4 worm cellular contexts compared by ENCODE assay signal in the genomic region with DNA sequence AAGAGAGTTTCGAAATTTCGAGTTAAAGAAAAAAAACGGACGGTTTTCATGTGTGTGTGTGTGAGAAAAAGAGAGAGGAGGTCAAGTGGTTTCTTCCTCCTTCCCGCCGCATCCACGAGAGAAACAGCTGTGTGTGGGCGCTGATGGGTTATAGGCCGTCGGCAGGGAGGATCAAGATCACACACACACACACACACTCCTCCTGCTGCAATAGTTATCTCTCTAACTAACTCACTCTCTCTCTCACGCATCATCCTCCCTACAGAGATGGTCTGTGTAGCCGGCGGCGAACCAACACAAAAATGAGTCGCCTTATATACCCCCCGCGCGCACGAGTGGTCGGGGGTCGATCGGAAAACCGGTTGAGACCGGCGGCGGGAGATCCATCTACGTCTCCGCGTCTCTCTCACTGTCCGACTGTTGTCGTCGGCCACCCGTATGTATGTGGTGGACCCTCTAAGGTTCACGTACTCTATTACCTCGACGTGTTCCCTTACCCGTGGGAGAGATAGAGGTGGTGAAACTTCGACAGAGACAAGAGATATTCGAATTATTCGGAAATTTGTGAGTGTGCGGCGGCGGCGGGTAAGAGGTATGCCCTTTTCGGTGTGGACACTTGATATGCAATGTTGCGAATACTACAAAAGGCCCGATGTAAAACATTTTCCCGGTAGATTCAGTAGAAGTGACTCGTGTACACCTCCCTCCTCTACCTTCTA.
A peak's percentile ranks its signal among the peaks of the same experiment; 100 is the strongest.
TF ChIP-seq lines count a peak whose summit lies in the region.

No protein-coding gene starts in this region.

TF ChIP-seq in whole organism, L2 larva, 48 proteins besides CTCF, POLR2A, EP300 and RAD21 (continues in another document):
- TF ChIP-seq Y55F3AM.14 (GFP tag; optimal IDR thresholded peaks at IDR 0.05; lab: Kevin White, UChicago) (peak; percentile 69), nhr-10 (tag; optimal IDR thresholded peaks at IDR 0.05; lab: Kevin White, UChicago) (no peak), lin-11 (tag; optimal IDR thresholded peaks at IDR 0.05; lab: Kevin White, UChicago) (no peak), R02D3.7 (tag; optimal IDR thresholded peaks at IDR 0.05; lab: Kevin White, UChicago) (no peak), mbf-1 (tag; optimal IDR thresholded peaks at IDR 0.05; lab: Kevin White, UChicago) (no peak), ama-1 (optimal IDR thresholded peaks at IDR 0.05; lab: Kevin White, UChicago) (peak; percentile 81), sma-3 (GFP tag; optimal IDR thresholded peaks at IDR 0.05; lab: Kevin White, UChicago) (peak; percentile 92), nhr-6 (tag; optimal IDR thresholded peaks at IDR 0.05; lab: Kevin White, UChicago) (peak; percentile 40), lin-13 (GFP tag; optimal IDR thresholded peaks at IDR 0.05; lab: Kevin White, UChicago) (no peak), ztf-1 (GFP tag; conservative IDR thresholded peaks at IDR 0.05; lab: Robert Waterston, UW) (no peak), nhr-11 (tag; optimal IDR thresholded peaks at IDR 0.05; lab: Kevin White, UChicago) (no peak), nhr-25 (tag; optimal IDR thresholded peaks at IDR 0.05; lab: Kevin White, UChicago) (peak; percentile 94), nhr-129 (tag; optimal IDR thresholded peaks at IDR 0.05; lab: Kevin White, UChicago) (peak; percentile 60), nhr-237 (tag; optimal IDR thresholded peaks at IDR 0.05; lab: Kevin White, UChicago) (no peak), snpc-4 (tag; optimal IDR thresholded peaks at IDR 0.05; lab: Kevin White, UChicago) (peak; percentile 18), aly-2 (tag; optimal IDR thresholded peaks at IDR 0.05; lab: Kevin White, UChicago) (no peak), sem-4 (tag; optimal IDR thresholded peaks at IDR 0.05; lab: Kevin White, UChicago) (peak; percentile 66), unc-39 (tag; optimal IDR thresholded peaks at IDR 0.05; lab: Kevin White, UChicago) (no peak), ztf-11 (tag; optimal IDR thresholded peaks at IDR 0.05; lab: Kevin White, UChicago) (no peak), ceh-82 (tag; optimal IDR thresholded peaks at IDR 0.05; lab: Kevin White, UChicago) (no peak), ztf-4 (tag; optimal IDR thresholded peaks at IDR 0.05; lab: Kevin White, UChicago) (peak; percentile 34)

TF ChIP-seq in whole organism, L4 larva, 104 proteins besides CTCF, POLR2A, EP300 and RAD21 (continues in another document):
- TF ChIP-seq ama-1 (optimal IDR thresholded peaks at IDR 0.05; lab: Kevin White, UChicago) (peak; percentile 87), dve-1 (tag; optimal IDR thresholded peaks at IDR 0.05; lab: Kevin White, UChicago; ENCODE audit: insufficient read depth) (peak; percentile 25), ces-1 (GFP tag; optimal IDR thresholded peaks at IDR 0.05; lab: Kevin White, UChicago) (no peak), Y75B8A.6 (GFP tag; IDR thresholded peaks at IDR 0.05; lab: Robert Waterston, UW) (no peak), nhr-102 (tag; optimal IDR thresholded peaks at IDR 0.05; lab: Kevin White, UChicago) (peak; percentile 2), Y48G9A.11 (GFP tag; IDR thresholded peaks at IDR 0.05; lab: Robert Waterston, UW) (no peak), T26A8.4 (GFP tag; IDR thresholded peaks at IDR 0.05; lab: Robert Waterston, UW) (0 out of 2 replicates have a peak, but pooled peaks have one; percentile 41), rbr-2 (tag; optimal IDR thresholded peaks at IDR 0.05; lab: Kevin White, UChicago) (peak; percentile 34), F10B5.3 (tag; optimal IDR thresholded peaks at IDR 0.05; lab: Kevin White, UChicago) (no peak), daf-19 (GFP tag; conservative IDR thresholded peaks at IDR 0.05; lab: Robert Waterston, UW) (no peak; the same call in 1 of the 2 replicates), skn-1 (tag; optimal IDR thresholded peaks at IDR 0.05; lab: Kevin White, UChicago) (no peak), lin-29 (GFP tag; IDR thresholded peaks at IDR 0.05; lab: Robert Waterston, UW) (no peak), mdt-29 (GFP tag; IDR thresholded peaks at IDR 0.05; lab: Robert Waterston, UW) (no peak), nhr-6 (tag; optimal IDR thresholded peaks at IDR 0.05; lab: Kevin White, UChicago) (peak; percentile 5), ceh-32 (tag; optimal IDR thresholded peaks at IDR 0.05; lab: Kevin White, UChicago; ENCODE audit: poor library complexity) (no peak), aha-1 (tag; lab: Kevin White, UChicago) (peak; percentile 95), vab-7 (GFP tag; IDR thresholded peaks at IDR 0.05; lab: Robert Waterston, UW) (no peak), nhr-10 (tag; optimal IDR thresholded peaks at IDR 0.05; lab: Kevin White, UChicago) (peak; percentile 32), saeg-2 (GFP tag; IDR thresholded peaks at IDR 0.05; lab: Robert Waterston, UW) (no peak), attf-4 (tag; optimal IDR thresholded peaks at IDR 0.05; lab: Kevin White, UChicago) (no peak), lim-7 (GFP tag; IDR thresholded peaks at IDR 0.05; lab: Robert Waterston, UW) (no peak), duxl-1 (tag; optimal IDR thresholded peaks at IDR 0.05; lab: Kevin White, UChicago; ENCODE audit: poor library complexity) (peak; percentile 16)

TF ChIP-seq in whole organism, late embryonic, 69 proteins besides CTCF, POLR2A, EP300 and RAD21 (continues in another document):
- TF ChIP-seq dve-1 (tag; optimal IDR thresholded peaks at IDR 0.05; lab: Kevin White, UChicago) (peak; percentile 48), tbx-2 (tag; optimal IDR thresholded peaks at IDR 0.05; lab: Kevin White, UChicago) (peak; percentile 81), madf-2 (tag; optimal IDR thresholded peaks at IDR 0.05; lab: Kevin White, UChicago) (no peak), ahr-1 (tag; optimal IDR thresholded peaks at IDR 0.05; lab: Kevin White, UChicago) (no peak), elt-2 (tag; optimal IDR thresholded peaks at IDR 0.05; lab: Kevin White, UChicago) (no peak), ama-1 (optimal IDR thresholded peaks at IDR 0.05; lab: Kevin White, UChicago) (no peak), npax-4 (tag; optimal IDR thresholded peaks at IDR 0.05; lab: Kevin White, UChicago) (no peak), C38D4.7 (GFP tag; optimal IDR thresholded peaks at IDR 0.05; lab: Kevin White, UChicago) (no peak), rnt-1 (tag; optimal IDR thresholded peaks at IDR 0.05; lab: Kevin White, UChicago) (peak; percentile 67), fax-1 (tag; optimal IDR thresholded peaks at IDR 0.05; lab: Kevin White, UChicago) (no peak), Y22D7AL.16 (tag; optimal IDR thresholded peaks at IDR 0.05; lab: Kevin White, UChicago) (no peak), ceh-9 (tag; optimal IDR thresholded peaks at IDR 0.05; lab: Kevin White, UChicago) (no peak), pat-9 (tag; optimal IDR thresholded peaks at IDR 0.05; lab: Kevin White, UChicago) (peak; percentile 25), unc-3 (GFP tag; conservative IDR thresholded peaks at IDR 0.05; lab: Robert Waterston, UW) (no peak), unc-3 (tag; optimal IDR thresholded peaks at IDR 0.05; lab: Kevin White, UChicago) (no peak), pqm-1 (tag; optimal IDR thresholded peaks at IDR 0.05; lab: Kevin White, UChicago) (no peak), ceh-19 (GFP tag; optimal IDR thresholded peaks at IDR 0.05; lab: Kevin White, UChicago) (no peak), zip-5 (tag; optimal IDR thresholded peaks at IDR 0.05; lab: Kevin White, UChicago) (peak; percentile 15), pha-2 (tag; optimal IDR thresholded peaks at IDR 0.05; lab: Kevin White, UChicago) (peak; percentile 43), ceh-2 (tag; optimal IDR thresholded peaks at IDR 0.05; lab: Kevin White, UChicago) (peak; percentile 26), unc-86 (tag; optimal IDR thresholded peaks at IDR 0.05; lab: Kevin White, UChicago) (no peak), hlh-8 (tag; optimal IDR thresholded peaks at IDR 0.05; lab: Kevin White, UChicago) (no peak), sox-2 (GFP tag; IDR thresholded peaks at IDR 0.05; lab: Robert Waterston, UW) (no peak), unc-42 (tag; optimal IDR thresholded peaks at IDR 0.05; lab: Kevin White, UChicago) (no peak), elt-4 (tag; optimal IDR thresholded peaks at IDR 0.05; lab: Kevin White, UChicago) (no peak)

TF ChIP-seq in whole organism, mixed stage, embryonic, 35 proteins besides CTCF, POLR2A, EP300 and RAD21:
- peak; percentile 46 for TF ChIP-seq M03D4.4 (tag; optimal IDR thresholded peaks at IDR 0.05; lab: Kevin White, UChicago)
- TF ChIP-seq hlh-1 (tag; optimal IDR thresholded peaks at IDR 0.05; lab: Kevin White, UChicago) = peak; percentile 91
- peak; percentile 21 for TF ChIP-seq sptf-1 (tag; optimal IDR thresholded peaks at IDR 0.05; lab: Kevin White, UChicago)
- TF ChIP-seq ham-2 (GFP tag; optimal IDR thresholded peaks at IDR 0.05; lab: Kevin White, UChicago) = peak; percentile 83
- TF ChIP-seq elt-1 (tag; optimal IDR thresholded peaks at IDR 0.05; lab: Kevin White, UChicago; ENCODE audit: borderline replicate concordance, insufficient read depth) = peak; percentile 69
- peak; percentile 81 for TF ChIP-seq nhr-2 (tag; optimal IDR thresholded peaks at IDR 0.05; lab: Kevin White, UChicago)
- TF ChIP-seq tbx-8 (GFP tag; optimal IDR thresholded peaks at IDR 0.05; lab: Kevin White, UChicago) = peak; percentile 52
- TF ChIP-seq cnd-1 (tag; optimal IDR thresholded peaks at IDR 0.05; lab: Kevin White, UChicago) = peak; percentile 65
- TF ChIP-seq lin-13 (tag; optimal IDR thresholded peaks at IDR 0.05; lab: Kevin White, UChicago) = peak; percentile 19
- TF ChIP-seq unc-39 (tag; optimal IDR thresholded peaks at IDR 0.05; lab: Kevin White, UChicago) = no peak
- TF ChIP-seq mep-1 (tag; optimal IDR thresholded peaks at IDR 0.05; lab: Kevin White, UChicago) = peak; percentile 24
- TF ChIP-seq drap-1 (GFP tag; optimal IDR thresholded peaks at IDR 0.05; lab: Kevin White, UChicago) = peak; percentile 34
- no peak for TF ChIP-seq flh-1 (GFP tag; optimal IDR thresholded peaks at IDR 0.05; lab: Kevin White, UChicago)
- TF ChIP-seq ceh-43 (GFP tag; optimal IDR thresholded peaks at IDR 0.05; lab: Kevin White, UChicago) = no peak
- no peak for TF ChIP-seq ceh-39 (tag; optimal IDR thresholded peaks at IDR 0.05; lab: Kevin White, UChicago)
- TF ChIP-seq nhr-237 (tag; optimal IDR thresholded peaks at IDR 0.05; lab: Kevin White, UChicago) = peak; percentile 60
- peak; percentile 63 for TF ChIP-seq unc-62 (GFP tag; optimal IDR thresholded peaks at IDR 0.05; lab: Kevin White, UChicago)
- TF ChIP-seq unc-120 (tag; optimal IDR thresholded peaks at IDR 0.05; lab: Kevin White, UChicago; ENCODE audit: poor library complexity, severe bottlenecking) = peak; percentile 72
- peak; percentile 68 for TF ChIP-seq mls-2 (tag; optimal IDR thresholded peaks at IDR 0.05; lab: Kevin White, UChicago)
TF ChIP-seq in whole organism, mixed stage, embryonic: peak in this region for 15.
